Fruit fly (Drosophila melanogaster) Kc167 (cell line): Measurements from ENCODE around the gene Mob3.

Experiments used
- Myc ChIP-seq: fragments of >200 bp; optimal IDR thresholded peaks from 2 replicates; lab custom pipeline; 2017; ENCODE audit warnings: missing external identifiers
- Sin3A ChIP-seq: fragments of >200 bp; optimal IDR thresholded peaks from 2 replicates; lab custom pipeline; 2018; ENCODE audit warnings: missing external identifiers
- h ChIP-seq: fragments of >200 bp; optimal IDR thresholded peaks from 3 replicates; lab custom pipeline; 2018; ENCODE audit warnings: missing external identifiers
- insv ChIP-seq: fragments of >200 bp; optimal IDR thresholded peaks from 3 replicates; lab custom pipeline; 2018; ENCODE audit warnings: missing external identifiers
- psq ChIP-seq: fragments of >200 bp; optimal IDR thresholded peaks from 2 replicates; lab custom pipeline; 2017; ENCODE audit warnings: missing external identifiers

- TF ChIP-seq insv (no peak), h (lab: Kevin White, UChicago) (no peak), psq (lab: Kevin White, UChicago) (no peak), Sin3A (lab: Kevin White, UChicago) (no peak), Myc (lab: Kevin White, UChicago) (no peak)
Observed at dm6 chr2L:10246785-10247190, 18.3 kb upstream of the Mob3 start, which contains the start of gene chico.
